Fruit fly (Drosophila melanogaster): ENCODE measurements around the gene CG33658.

The CG33658 gene

dm6 chr3R:24813637-24814301 is 27.2 kb downstream of the CG33658 start, which contains the start of the genes lili and CG34150 (continued):
- TF ChIP-seq CG3032 (tag; optimal IDR thresholded peaks at IDR 0.05) (peak; percentile 64), pdm3 (GFP tag; optimal IDR thresholded peaks at IDR 0.05) (no peak), cyc (GFP tag; optimal IDR thresholded peaks at IDR 0.05) (peak; percentile 74), Sox102F (GFP tag; optimal IDR thresholded peaks at IDR 0.05) (no peak), Lpt (GFP tag; optimal IDR thresholded peaks at IDR 0.05) (no peak), CG16779 (tag; optimal IDR thresholded peaks at IDR 0.05) (no peak), CG8119 (GFP tag; IDR thresholded peaks at IDR 0.05) (peak; percentile 31; the same call in 1 of the 3 replicates), net (GFP tag; optimal IDR thresholded peaks at IDR 0.05) (no peak), Smox (GFP tag; optimal IDR thresholded peaks at IDR 0.05) (no peak)

- TF ChIP-seq Eip78C (GFP tag) (peak; percentile 49), CG6163 (GFP tag; IDR thresholded peaks at IDR 0.05) (0 out of 3 replicates have a peak, but pooled peaks have one; percentile 10), net (GFP tag; optimal IDR thresholded peaks at IDR 0.05) (no peak), fkh (GFP tag; optimal IDR thresholded peaks at IDR 0.05) (peak; percentile 55)
Measured at dm6 chr3R:24812987-24813636, 27.9 kb downstream of the CG33658 start.

- TF ChIP-seq CG6854 (GFP tag; optimal IDR thresholded peaks at IDR 0.05) (no peak), pdm3 (GFP tag; optimal IDR thresholded peaks at IDR 0.05) (no peak), dac (GFP tag; optimal IDR thresholded peaks at IDR 0.05) (no peak), CG9139 (GFP tag; optimal IDR thresholded peaks at IDR 0.05) (no peak), cyc (GFP tag; optimal IDR thresholded peaks at IDR 0.05) (no peak), Ets96B (tag; optimal IDR thresholded peaks at IDR 0.05) (no peak)
Measured at dm6 chr3R:24812394-24812793, 28.6 kb downstream of the CG33658 start.

- TF ChIP-seq CG8632 (GFP tag; optimal IDR thresholded peaks at IDR 0.05) (peak; percentile 74), CG10669 (GFP tag; optimal IDR thresholded peaks at IDR 0.05) (no peak), Smox (GFP tag; optimal IDR thresholded peaks at IDR 0.05) (no peak), Hr38 (GFP tag; optimal IDR thresholded peaks at IDR 0.05) (peak; percentile 30), CG6276 (GFP tag; optimal IDR thresholded peaks at IDR 0.05) (peak; percentile 85), Eip75B (GFP tag; optimal IDR thresholded peaks at IDR 0.05) (peak; percentile 92), esn (GFP tag; optimal IDR thresholded peaks at IDR 0.05) (peak; percentile 90), CG1621 (tag; optimal IDR thresholded peaks at IDR 0.05) (peak; percentile 92), Met (GFP tag; optimal IDR thresholded peaks at IDR 0.05) (no peak), fd59A (GFP tag; optimal IDR thresholded peaks at IDR 0.05) (peak; percentile 80), Ets21C (GFP tag; optimal IDR thresholded peaks at IDR 0.05) (peak; percentile 72), Blimp-1 (GFP tag; optimal IDR thresholded peaks at IDR 0.05) (no peak), CG9139 (GFP tag; optimal IDR thresholded peaks at IDR 0.05) (no peak), Ets96B (tag; optimal IDR thresholded peaks at IDR 0.05) (peak; percentile 99), Lpt (GFP tag; optimal IDR thresholded peaks at IDR 0.05) (peak; percentile 67), Hr4 (GFP tag; optimal IDR thresholded peaks at IDR 0.05) (peak; percentile 93), fd85E (GFP tag; optimal IDR thresholded peaks at IDR 0.05) (peak; percentile 52), ss (GFP tag; optimal IDR thresholded peaks at IDR 0.05) (peak in 1 of 2 experiments; percentile 67), CG8119 (GFP tag; IDR thresholded peaks at IDR 0.05) (peak; percentile 92), CG10631 (GFP tag; optimal IDR thresholded peaks at IDR 0.05) (peak; percentile 92), CG11902 (GFP tag; optimal IDR thresholded peaks at IDR 0.05) (peak; percentile 53), CG8319 (GFP tag; optimal IDR thresholded peaks at IDR 0.05) (peak; percentile 65), Sox14 (GFP tag; optimal IDR thresholded peaks at IDR 0.05) (peak; percentile 94), Eip93F (GFP tag; optimal IDR thresholded peaks at IDR 0.05) (no peak), acj6 (GFP tag; optimal IDR thresholded peaks at IDR 0.05) (peak; percentile 89), CG7368 (GFP tag; optimal IDR thresholded peaks at IDR 0.05) (peak; percentile 81), CG15336 (GFP tag; IDR thresholded peaks at IDR 0.05) (peak; percentile 90), eg (GFP tag; IDR thresholded peaks at IDR 0.05) (peak; percentile 98), svp (GFP tag) (no peak), CG6792 (GFP tag; optimal IDR thresholded peaks at IDR 0.05) (peak; percentile 86), dsx (GFP tag; optimal IDR thresholded peaks at IDR 0.05; ENCODE audit: poor library complexity, severe bottlenecking) (peak; percentile 86)
Measured at dm6 chr3R:24810844-24811625, 29.9 kb downstream of the CG33658 start.

Measured in whole organism, prepupa.